Worm (Caenorhabditis elegans) whole organism, L4 larva: Measurements from ENCODE around the gene nfyc-1.

Experiments used
- F49E8.2 ChIP-seq: sonication (generic microtip); optimal IDR thresholded peaks from 2 replicates; lab custom pipeline; 2016; ENCODE audit warnings: missing compliant biosample characterization, mild to moderate bottlenecking, missing genetic modification characterization, borderline replicate concordance
- T20F7.1 ChIP-seq: fragments of 200-800 bp; sonication (Bioruptor generic); optimal IDR thresholded peaks from 2 replicates; lab custom pipeline; 2018; ENCODE audit warnings: mild to moderate bottlenecking, missing genetic modification characterization, missing compliant biosample characterization
- T26A8.4 ChIP-seq: fragments of 200-800 bp; sonication (Bioruptor generic); IDR thresholded peaks from 2 replicates; pipeline ENCODE4 v1.3.6; 2022; ENCODE audit warnings: missing genetic modification characterization, missing compliant biosample characterization
- Y75B8A.6 ChIP-seq: fragments of 200-800 bp; sonication (Bioruptor generic); IDR thresholded peaks from 2 replicates; pipeline ENCODE4 v1.3.6; 2022; ENCODE audit warnings: missing genetic modification reagents, missing genetic modification characterization, missing compliant biosample characterization
- aha-1 ChIP-seq: fragments of 150-350 bp; peaks from one replicate; lab custom pipeline; 2014; ENCODE audit warnings: missing biosample characterization, missing genetic modification characterization
- arid-1 ChIP-seq: fragments of 200-800 bp; sonication (Bioruptor generic); conservative IDR thresholded peaks from 2 replicates; pipeline ENCODE4 v1.3.6; 2022; ENCODE audit warnings: missing genetic modification reagents, missing genetic modification characterization, missing compliant biosample characterization
- ceh-20 ChIP-seq: fragments of 200-800 bp; sonication (Bioruptor generic); IDR thresholded peaks from 2 replicates; pipeline ENCODE4 v1.3.6; 2022; ENCODE audit warnings: missing genetic modification reagents, missing genetic modification characterization, missing compliant biosample characterization
- ceh-32 ChIP-seq: sonication (generic microtip); optimal IDR thresholded peaks from 2 replicates; lab custom pipeline; 2016; ENCODE audit warnings: mild to moderate bottlenecking, missing genetic modification characterization, missing compliant biosample characterization; ENCODE audit not compliant: poor library complexity
- ces-1 ChIP-seq: fragments of 150-350 bp; sonication (generic microtip); optimal IDR thresholded peaks from 4 replicates; lab custom pipeline; 2014; ENCODE audit warnings: missing biosample characterization, missing genetic modification reagents, missing genetic modification characterization
- ctbp-1 ChIP-seq: fragments of 200-800 bp; sonication (Bioruptor generic); IDR thresholded peaks from 2 replicates; pipeline ENCODE4 v1.3.6; 2022; ENCODE audit warnings: missing genetic modification reagents, missing genetic modification characterization, missing compliant biosample characterization
- daf-16 ChIP-seq, 3 experiments: sonication (generic microtip); optimal IDR thresholded peaks; 2 replicates each; lab custom pipeline; 2016 to 2017; ENCODE audit warnings: missing genetic modification characterization in 3 of 3, missing genetic modification reagents in 3 of 3, mild to moderate bottlenecking in 2 of 3, missing compliant biosample characterization in 2 of 3, missing biosample characterization in 1 of 3, moderate library complexity in 1 of 3
- daf-8 ChIP-seq: fragments of 200-800 bp; sonication (Bioruptor generic); IDR thresholded peaks from 2 replicates; pipeline ENCODE4 v1.3.6; 2022; ENCODE audit warnings: missing genetic modification characterization, missing compliant biosample characterization
- egl-27 ChIP-seq: sonication (generic microtip); optimal IDR thresholded peaks from 3 replicates; lab custom pipeline; 2017; ENCODE audit warnings: missing biosample characterization, missing genetic modification reagents, missing genetic modification characterization
- egl-43 ChIP-seq: fragments of 200-800 bp; sonication (Bioruptor generic); IDR thresholded peaks from 2 replicates; pipeline ENCODE4 v1.3.6; 2022; ENCODE audit warnings: missing genetic modification reagents, missing genetic modification characterization, missing compliant biosample characterization
- fkh-10 ChIP-seq: fragments of 150-350 bp; optimal IDR thresholded peaks from 2 replicates; lab custom pipeline; 2014; ENCODE audit warnings: missing biosample characterization, missing genetic modification reagents, missing genetic modification characterization
- hlh-11 ChIP-seq: fragments of 200-800 bp; sonication (Bioruptor generic); optimal IDR thresholded peaks from 2 replicates; lab custom pipeline; 2018; ENCODE audit warnings: mild to moderate bottlenecking, missing genetic modification characterization, missing compliant biosample characterization
- lin-15B ChIP-seq: fragments of 150-350 bp; sonication (generic microtip); optimal IDR thresholded peaks from 3 replicates; lab custom pipeline; 2014; ENCODE audit warnings: missing biosample characterization, missing genetic modification characterization
- lin-38 ChIP-seq: fragments of 200-800 bp; sonication (Bioruptor generic); IDR thresholded peaks from 2 replicates; pipeline ENCODE4 v1.3.6; 2022; ENCODE audit warnings: missing genetic modification reagents, missing genetic modification characterization, missing compliant biosample characterization
- lir-3 ChIP-seq: sonication (generic microtip); optimal IDR thresholded peaks from 2 replicates; lab custom pipeline; 2016; ENCODE audit warnings: mild to moderate bottlenecking, missing genetic modification characterization, missing compliant biosample characterization
- mep-1 ChIP-seq: fragments of 150-350 bp; sonication (generic microtip); optimal IDR thresholded peaks from 3 replicates; lab custom pipeline; 2014; ENCODE audit warnings: missing biosample characterization, missing genetic modification characterization
- mxl-3 ChIP-seq: fragments of 200-800 bp; sonication (Bioruptor generic); optimal IDR thresholded peaks from 2 replicates; lab custom pipeline; 2018; ENCODE audit warnings: mild to moderate bottlenecking, missing genetic modification characterization, missing compliant biosample characterization
- nhr-237 ChIP-seq: sonication (generic microtip); optimal IDR thresholded peaks from 2 replicates; lab custom pipeline; 2017; ENCODE audit warnings: missing biosample characterization, missing genetic modification characterization
- nhr-28 ChIP-seq: fragments of 150-350 bp; optimal IDR thresholded peaks from 2 replicates; lab custom pipeline; 2014; ENCODE audit warnings: missing biosample characterization, missing genetic modification characterization
- nhr-48 ChIP-seq: sonication (generic microtip); optimal IDR thresholded peaks from 2 replicates; lab custom pipeline; 2016; ENCODE audit warnings: mild to moderate bottlenecking, missing genetic modification characterization, missing compliant biosample characterization
- pqm-1 ChIP-seq: sonication (generic microtip); optimal IDR thresholded peaks from 2 replicates; lab custom pipeline; 2017; ENCODE audit warnings: missing biosample characterization, missing genetic modification characterization
- rbr-2 ChIP-seq: sonication (generic microtip); optimal IDR thresholded peaks from 2 replicates; lab custom pipeline; 2016; ENCODE audit warnings: missing genotype, missing genetic modification characterization, missing compliant biosample characterization
- skn-1 ChIP-seq: fragments of 150-350 bp; optimal IDR thresholded peaks from 2 replicates; lab custom pipeline; 2014; ENCODE audit warnings: missing biosample characterization, missing genetic modification characterization
- snpc-1.2 ChIP-seq: fragments of 200-800 bp; sonication (Bioruptor generic); IDR thresholded peaks from 2 replicates; pipeline ENCODE4 v1.3.6; 2022; ENCODE audit warnings: missing genetic modification reagents, missing genetic modification characterization, missing compliant biosample characterization
- spr-3 ChIP-seq: fragments of 200-800 bp; sonication (Bioruptor generic); optimal IDR thresholded peaks from 2 replicates; lab custom pipeline; 2018; ENCODE audit warnings: mild to moderate bottlenecking, missing genetic modification characterization, missing compliant biosample characterization
- tag-97 ChIP-seq: fragments of 200-800 bp; sonication (Bioruptor generic); IDR thresholded peaks from 2 replicates; pipeline ENCODE4 v1.3.6; 2022; ENCODE audit warnings: missing genetic modification characterization, missing compliant biosample characterization
- unc-62 ChIP-seq, 3 experiments: fragments of 150-350 bp in 1 of 3; sonication (generic microtip); optimal IDR thresholded peaks in 2 of 3; peaks in 1 of 3; 1 replicate in 1 of 3; 2 replicates in 2 of 3; lab custom pipeline; 2014 to 2017; ENCODE audit warnings: missing biosample characterization in 3 of 3, missing genetic modification characterization in 3 of 3, missing genetic modification reagents in 3 of 3, missing genotype in 1 of 3
- zfp-3 ChIP-seq: fragments of 200-800 bp; sonication (Bioruptor generic); conservative IDR thresholded peaks from 2 replicates; pipeline ENCODE4 v1.3.6; 2022; ENCODE audit warnings: missing genetic modification reagents, missing genetic modification characterization, missing compliant biosample characterization

Gene nfyc-1

ce11 chrII:66322-66721 lies 22.6 kb downstream of the nfyc-1 start (continued):
- TF ChIP-seq daf-8: no peak
- TF ChIP-seq mxl-3 (GFP tag; lab: Kevin White, UChicago): peak; percentile 82
- no peak; the same call in 1 of the 2 replicates for TF ChIP-seq T26A8.4
- TF ChIP-seq egl-43 (GFP tag; lab: Robert Waterston, UW): no peak

DNA sequence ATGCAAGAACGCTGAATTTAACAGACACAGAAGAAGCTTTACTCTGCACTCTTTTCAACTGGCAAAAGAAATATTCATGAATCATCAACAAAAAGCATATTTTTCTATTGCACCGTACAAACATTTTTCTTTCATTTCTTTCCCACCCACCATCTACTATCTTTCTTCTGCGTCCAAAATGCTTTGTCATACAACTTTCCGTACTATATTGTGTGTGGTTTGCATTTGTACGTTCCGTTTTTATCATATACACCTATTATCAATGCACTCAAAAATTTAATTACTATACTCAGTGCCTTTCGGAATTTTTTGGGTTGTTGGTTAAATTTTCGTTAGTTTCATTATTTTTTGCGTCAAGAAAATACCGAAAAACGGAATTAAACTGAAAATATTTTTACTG lies 24.0 kb downstream of the nfyc-1 start:
- TF ChIP-seq unc-62 (GFP tag; optimal IDR thresholded peaks at IDR 0.05 in 1 of 2; lab: Kevin White, UChicago): peak in 1 of 2 experiments; percentile 86
- TF ChIP-seq unc-62 (tag; optimal IDR thresholded peaks at IDR 0.05; lab: Kevin White, UChicago): no peak
- TF ChIP-seq Y75B8A.6 (GFP tag; lab: Robert Waterston, UW): no peak
- TF ChIP-seq mep-1: no peak
- TF ChIP-seq pqm-1 (tag; lab: Kevin White, UChicago): peak; percentile 79
- TF ChIP-seq skn-1 (tag; lab: Kevin White, UChicago): no peak
- no peak for TF ChIP-seq spr-3
- no peak for TF ChIP-seq zfp-3 (GFP tag; lab: Robert Waterston, UW)
- TF ChIP-seq mxl-3 (GFP tag; lab: Kevin White, UChicago): no peak
- no peak for TF ChIP-seq nhr-48 (tag; lab: Kevin White, UChicago)
- no peak for TF ChIP-seq ceh-20 (GFP tag; lab: Robert Waterston, UW)
- no peak for TF ChIP-seq lin-38
- TF ChIP-seq T20F7.1 (GFP tag; lab: Kevin White, UChicago): no peak
- no peak for TF ChIP-seq tag-97 (GFP tag; lab: Robert Waterston, UW)
- TF ChIP-seq lin-15B (tag; lab: Kevin White, UChicago): no peak
- TF ChIP-seq nhr-237 (tag; lab: Kevin White, UChicago): no peak
- peak; percentile 65 for TF ChIP-seq nhr-28 (tag; lab: Kevin White, UChicago)
- no peak for TF ChIP-seq F49E8.2 (tag; lab: Kevin White, UChicago)

- TF ChIP-seq egl-27 (tag; lab: Kevin White, UChicago) (no peak), aha-1 (tag; lab: Kevin White, UChicago) (peak; percentile 77), hlh-11 (tag; lab: Kevin White, UChicago) (no peak), arid-1 (GFP tag; lab: Robert Waterston, UW) (no peak), rbr-2 (no peak)
Measured at ce11 chrII:68757-69156, 25.1 kb downstream of the nfyc-1 start.

DNA sequence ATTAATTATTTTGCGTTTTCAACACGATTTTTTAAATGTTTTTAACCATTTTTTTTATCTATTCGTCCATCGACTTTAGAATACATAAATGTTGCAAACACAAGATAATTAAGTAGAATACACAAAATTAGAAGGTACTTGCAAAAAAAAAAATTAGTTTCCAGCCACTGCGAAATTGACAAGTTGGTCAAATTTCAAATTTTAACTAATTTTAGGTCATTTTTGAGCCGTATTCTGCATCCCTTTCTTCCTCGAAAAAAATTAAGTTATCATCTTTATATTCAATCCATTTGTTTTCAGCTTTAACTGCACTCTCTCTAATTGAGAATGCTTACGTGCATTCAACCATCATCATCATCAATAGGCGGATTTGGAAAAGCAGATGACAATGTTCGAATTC lies 25.6 kb downstream of the nfyc-1 start, which contains the start of gene egl-26:
egl-26 (plus strand) TSS at position 301 of the 400 bp plus-strand sequence.
- TF ChIP-seq fkh-10 (GFP tag; lab: Kevin White, UChicago): no peak
- TF ChIP-seq unc-62 (GFP tag; optimal IDR thresholded peaks at IDR 0.05 in 1 of 2; lab: Kevin White, UChicago): peak in 1 of 2 experiments; percentile 77
- TF ChIP-seq unc-62 (tag; optimal IDR thresholded peaks at IDR 0.05; lab: Kevin White, UChicago): no peak
- no peak for TF ChIP-seq ceh-32 (tag; lab: Kevin White, UChicago)
- TF ChIP-seq tag-97 (GFP tag; lab: Robert Waterston, UW): no peak

DNA sequence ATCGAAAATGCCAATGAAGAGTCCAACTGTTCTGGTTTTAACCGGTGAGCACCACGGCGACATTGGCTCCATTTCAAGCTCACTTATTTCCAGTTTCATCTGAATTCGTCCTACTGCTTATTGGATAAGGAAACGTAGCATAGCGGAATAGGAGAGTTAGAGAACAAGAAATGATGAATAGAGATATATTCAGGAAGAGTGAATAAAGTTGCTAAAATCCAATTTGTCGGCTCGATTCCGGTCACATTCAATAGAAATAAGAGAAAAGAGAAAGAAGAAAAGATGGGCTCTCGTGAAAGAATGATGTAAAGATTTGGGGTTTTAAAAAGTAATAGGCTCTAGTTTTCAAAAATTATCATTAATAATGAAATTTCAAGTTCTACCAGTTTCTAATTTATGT lies 29.6 kb downstream of the nfyc-1 start:
- no peak for TF ChIP-seq lir-3
- TF ChIP-seq ctbp-1: peak; percentile 57; the same call in 1 of the 2 replicates
- peak; percentile 75 for TF ChIP-seq ces-1 (GFP tag; lab: Kevin White, UChicago)
- no peak for TF ChIP-seq snpc-1.2 (GFP tag; lab: Robert Waterston, UW)
- TF ChIP-seq fkh-10 (GFP tag; lab: Kevin White, UChicago): peak; percentile 94
- no peak for TF ChIP-seq daf-16 (GFP tag; optimal IDR thresholded peaks at IDR 0.05; lab: Kevin White, UChicago)
- TF ChIP-seq daf-16 (tag; optimal IDR thresholded peaks at IDR 0.05; lab: Kevin White, UChicago): no peak
